Worm (Caenorhabditis elegans): Measurements from ENCODE around the gene hpo-25.

hpo-25 gene

ce11 chrII:2393821-2394220 is 24.8 kb downstream of the hpo-25 start, which contains the start of gene F16G10.11:
Gene F16G10.11 (minus strand): TSS chrII:2393921.
- TF ChIP-seq cog-1 (tag; optimal IDR thresholded peaks at IDR 0.05), result no peak
- no peak for TF ChIP-seq flt-1 (GFP tag; IDR thresholded peaks at IDR 0.05)

ce11 chrII:2395864-2396263 is 26.8 kb downstream of the hpo-25 start, which contains the start of gene F16G10.13:
Gene F16G10.13 (minus strand): TSS chrII:2395964.
- TF ChIP-seq ref-1 (GFP tag; conservative IDR thresholded peaks at IDR 0.05), result no peak
- no peak for TF ChIP-seq cog-1 (tag; optimal IDR thresholded peaks at IDR 0.05)
- TF ChIP-seq flt-1 (GFP tag; IDR thresholded peaks at IDR 0.05), result no peak
- no peak for TF ChIP-seq ztf-23 (GFP tag; IDR thresholded peaks at IDR 0.05)
- TF ChIP-seq med-1 (GFP tag; optimal IDR thresholded peaks at IDR 0.05; ENCODE audit: insufficient read depth), result no peak
- no peak for TF ChIP-seq ztf-29 (GFP tag; IDR thresholded peaks at IDR 0.05)
- TF ChIP-seq tab-1 (GFP tag; IDR thresholded peaks at IDR 0.05), result no peak
- TF ChIP-seq T22C8.4 (GFP tag; IDR thresholded peaks at IDR 0.05), result no peak
- no peak for TF ChIP-seq klf-2 (GFP tag; conservative IDR thresholded peaks at IDR 0.05)

ce11 chrII:2398884-2399283 is 29.8 kb downstream of the hpo-25 start, which contains the start of gene F16G10.14:
Gene F16G10.14 (minus strand): TSS chrII:2398984.
- TF ChIP-seq ref-1 (GFP tag; conservative IDR thresholded peaks at IDR 0.05) (no peak), ztf-29 (GFP tag; IDR thresholded peaks at IDR 0.05) (no peak), tab-1 (GFP tag; IDR thresholded peaks at IDR 0.05) (no peak), flt-1 (GFP tag; IDR thresholded peaks at IDR 0.05) (no peak), cog-1 (tag; optimal IDR thresholded peaks at IDR 0.05) (no peak), klf-2 (GFP tag; conservative IDR thresholded peaks at IDR 0.05) (no peak), ztf-23 (GFP tag; IDR thresholded peaks at IDR 0.05) (no peak), T22C8.4 (GFP tag; IDR thresholded peaks at IDR 0.05) (no peak), med-1 (GFP tag; optimal IDR thresholded peaks at IDR 0.05; ENCODE audit: insufficient read depth) (no peak)

- TF ChIP-seq ref-1 (GFP tag; conservative IDR thresholded peaks at IDR 0.05) (no peak), flt-1 (GFP tag; IDR thresholded peaks at IDR 0.05) (no peak), tab-1 (GFP tag; IDR thresholded peaks at IDR 0.05) (no peak), med-1 (GFP tag; optimal IDR thresholded peaks at IDR 0.05; ENCODE audit: insufficient read depth) (no peak), klf-2 (GFP tag; conservative IDR thresholded peaks at IDR 0.05) (no peak), ztf-23 (GFP tag; IDR thresholded peaks at IDR 0.05) (no peak), cog-1 (tag; optimal IDR thresholded peaks at IDR 0.05) (no peak), T22C8.4 (GFP tag; IDR thresholded peaks at IDR 0.05) (no peak), ztf-29 (GFP tag; IDR thresholded peaks at IDR 0.05) (no peak)
Observed at ce11 chrII:2399810-2400209, 30.8 kb downstream of the hpo-25 start.

- TF ChIP-seq ztf-29 (GFP tag; IDR thresholded peaks at IDR 0.05) (no peak), klf-2 (GFP tag; conservative IDR thresholded peaks at IDR 0.05) (no peak), med-1 (GFP tag; optimal IDR thresholded peaks at IDR 0.05; ENCODE audit: insufficient read depth) (no peak), ztf-23 (GFP tag; IDR thresholded peaks at IDR 0.05) (no peak), T22C8.4 (GFP tag; IDR thresholded peaks at IDR 0.05) (no peak), tab-1 (GFP tag; IDR thresholded peaks at IDR 0.05) (no peak), ref-1 (GFP tag; conservative IDR thresholded peaks at IDR 0.05) (no peak), flt-1 (GFP tag; IDR thresholded peaks at IDR 0.05) (no peak), cog-1 (tag; optimal IDR thresholded peaks at IDR 0.05) (no peak)
Observed at ce11 chrII:2403984-2404383, 34.9 kb downstream of the hpo-25 start, which contains the start of gene F16G10.1. Gene F16G10.1 (plus strand): TSS chrII:2404284.

- TF ChIP-seq ztf-23 (GFP tag; IDR thresholded peaks at IDR 0.05), result no peak
- no peak for TF ChIP-seq ztf-29 (GFP tag; IDR thresholded peaks at IDR 0.05)
- TF ChIP-seq med-1 (GFP tag; optimal IDR thresholded peaks at IDR 0.05; ENCODE audit: insufficient read depth), result no peak
- TF ChIP-seq cog-1 (tag; optimal IDR thresholded peaks at IDR 0.05), result no peak
- no peak for TF ChIP-seq ref-1 (GFP tag; conservative IDR thresholded peaks at IDR 0.05)
- TF ChIP-seq flt-1 (GFP tag; IDR thresholded peaks at IDR 0.05), result no peak
- TF ChIP-seq T22C8.4 (GFP tag; IDR thresholded peaks at IDR 0.05), result no peak
- TF ChIP-seq tab-1 (GFP tag; IDR thresholded peaks at IDR 0.05), result no peak
- TF ChIP-seq klf-2 (GFP tag; conservative IDR thresholded peaks at IDR 0.05), result no peak
Observed at ce11 chrII:2411093-2411492, 42.0 kb downstream of the hpo-25 start.

ce11 chrII:2411555-2411954 is 42.5 kb downstream of the hpo-25 start:
- TF ChIP-seq ztf-29 (GFP tag; IDR thresholded peaks at IDR 0.05), result no peak
- no peak for TF ChIP-seq ref-1 (GFP tag; conservative IDR thresholded peaks at IDR 0.05)
- no peak for TF ChIP-seq med-1 (GFP tag; optimal IDR thresholded peaks at IDR 0.05; ENCODE audit: insufficient read depth)
- no peak for TF ChIP-seq tab-1 (GFP tag; IDR thresholded peaks at IDR 0.05)
- TF ChIP-seq T22C8.4 (GFP tag; IDR thresholded peaks at IDR 0.05), result no peak
- TF ChIP-seq ztf-23 (GFP tag; IDR thresholded peaks at IDR 0.05), result no peak
- no peak for TF ChIP-seq klf-2 (GFP tag; conservative IDR thresholded peaks at IDR 0.05)
- TF ChIP-seq flt-1 (GFP tag; IDR thresholded peaks at IDR 0.05), result no peak
- no peak for TF ChIP-seq cog-1 (tag; optimal IDR thresholded peaks at IDR 0.05)

ce11 chrII:2412649-2413048 is 43.6 kb downstream of the hpo-25 start, which contains the start of gene fbxa-182:
Gene fbxa-182 (minus strand): TSS chrII:2412749.
- TF ChIP-seq ref-1 (GFP tag; conservative IDR thresholded peaks at IDR 0.05) (no peak), tab-1 (GFP tag; IDR thresholded peaks at IDR 0.05) (no peak), med-1 (GFP tag; optimal IDR thresholded peaks at IDR 0.05; ENCODE audit: insufficient read depth) (no peak), ztf-29 (GFP tag; IDR thresholded peaks at IDR 0.05) (no peak), flt-1 (GFP tag; IDR thresholded peaks at IDR 0.05) (no peak), cog-1 (tag; optimal IDR thresholded peaks at IDR 0.05) (no peak), ztf-23 (GFP tag; IDR thresholded peaks at IDR 0.05) (no peak), klf-2 (GFP tag; conservative IDR thresholded peaks at IDR 0.05) (no peak), T22C8.4 (GFP tag; IDR thresholded peaks at IDR 0.05) (no peak)

- TF ChIP-seq klf-2 (GFP tag; conservative IDR thresholded peaks at IDR 0.05) (no peak), T22C8.4 (GFP tag; IDR thresholded peaks at IDR 0.05) (no peak), cog-1 (tag; optimal IDR thresholded peaks at IDR 0.05) (no peak), ref-1 (GFP tag; conservative IDR thresholded peaks at IDR 0.05) (no peak)
Observed at ce11 chrII:2415439-2415838, 46.4 kb downstream of the hpo-25 start, which contains the start of gene fbxa-4. Gene fbxa-4 (minus strand): TSS chrII:2415531.

- TF ChIP-seq ztf-23 (GFP tag; IDR thresholded peaks at IDR 0.05) (no peak), ztf-29 (GFP tag; IDR thresholded peaks at IDR 0.05) (no peak), ref-1 (GFP tag; conservative IDR thresholded peaks at IDR 0.05) (no peak), T22C8.4 (GFP tag; IDR thresholded peaks at IDR 0.05) (no peak), flt-1 (GFP tag; IDR thresholded peaks at IDR 0.05) (no peak), tab-1 (GFP tag; IDR thresholded peaks at IDR 0.05) (no peak)
Observed at ce11 chrII:2417889-2418288, 48.8 kb downstream of the hpo-25 start, which contains the start of the genes F42G2.5 and F42G2.7. Gene F42G2.5 (minus strand): TSS chrII:2417989. Gene F42G2.7 (plus strand): TSS chrII:2418158.

Data from whole organism, midembryonic.